Worm (Caenorhabditis elegans): Measurements from ENCODE around the gene C28A5.2.

ce11 chrIII:4453301-4453700 is 14.0 kb upstream of the C28A5.2 start:
- no peak for TF ChIP-seq fax-1 (tag; optimal IDR thresholded peaks at IDR 0.05)
- TF ChIP-seq ama-1 (optimal IDR thresholded peaks at IDR 0.05) = no peak
- TF ChIP-seq pqm-1 (tag; optimal IDR thresholded peaks at IDR 0.05) = no peak
- TF ChIP-seq dmd-4 (tag; optimal IDR thresholded peaks at IDR 0.05; ENCODE audit: borderline replicate concordance) = no peak
- TF ChIP-seq tbx-7 (tag; optimal IDR thresholded peaks at IDR 0.05) = no peak
- no peak for TF ChIP-seq ceh-24 (tag; optimal IDR thresholded peaks at IDR 0.05)
- no peak for TF ChIP-seq sox-2 (GFP tag; IDR thresholded peaks at IDR 0.05)
- no peak for TF ChIP-seq pha-4 (tag; optimal IDR thresholded peaks at IDR 0.05)
- no peak for TF ChIP-seq hlh-6 (tag; optimal IDR thresholded peaks at IDR 0.05)
- TF ChIP-seq nhr-232 (tag; optimal IDR thresholded peaks at IDR 0.05) = no peak
- TF ChIP-seq fkh-10 (GFP tag; optimal IDR thresholded peaks at IDR 0.05) = no peak
- TF ChIP-seq sox-4 (tag; optimal IDR thresholded peaks at IDR 0.05) = no peak

Data from whole organism, late embryonic.